Worm (Caenorhabditis elegans) whole organism, L4 larva: ENCODE data around the gene math-33.
A peak's percentile ranks its signal among the peaks of the same experiment; 100 is the strongest.

Source experiments
- hlh-30 ChIP-seq: sonication (generic microtip); optimal IDR thresholded peaks from 2 replicates; lab custom pipeline; 2017; ENCODE audit warnings: antibody characterized with exemption, mild to moderate bottlenecking, missing genetic modification characterization, missing compliant biosample characterization; ENCODE audit not compliant: insufficient read depth
- lin-13 ChIP-seq: fragments of 150-350 bp; optimal IDR thresholded peaks from 2 replicates; lab custom pipeline; 2014; ENCODE audit warnings: missing biosample characterization, missing genetic modification reagents, missing genetic modification characterization
- skn-1 ChIP-seq: fragments of 150-350 bp; optimal IDR thresholded peaks from 2 replicates; lab custom pipeline; 2014; ENCODE audit warnings: missing biosample characterization, missing genetic modification characterization

DNA sequence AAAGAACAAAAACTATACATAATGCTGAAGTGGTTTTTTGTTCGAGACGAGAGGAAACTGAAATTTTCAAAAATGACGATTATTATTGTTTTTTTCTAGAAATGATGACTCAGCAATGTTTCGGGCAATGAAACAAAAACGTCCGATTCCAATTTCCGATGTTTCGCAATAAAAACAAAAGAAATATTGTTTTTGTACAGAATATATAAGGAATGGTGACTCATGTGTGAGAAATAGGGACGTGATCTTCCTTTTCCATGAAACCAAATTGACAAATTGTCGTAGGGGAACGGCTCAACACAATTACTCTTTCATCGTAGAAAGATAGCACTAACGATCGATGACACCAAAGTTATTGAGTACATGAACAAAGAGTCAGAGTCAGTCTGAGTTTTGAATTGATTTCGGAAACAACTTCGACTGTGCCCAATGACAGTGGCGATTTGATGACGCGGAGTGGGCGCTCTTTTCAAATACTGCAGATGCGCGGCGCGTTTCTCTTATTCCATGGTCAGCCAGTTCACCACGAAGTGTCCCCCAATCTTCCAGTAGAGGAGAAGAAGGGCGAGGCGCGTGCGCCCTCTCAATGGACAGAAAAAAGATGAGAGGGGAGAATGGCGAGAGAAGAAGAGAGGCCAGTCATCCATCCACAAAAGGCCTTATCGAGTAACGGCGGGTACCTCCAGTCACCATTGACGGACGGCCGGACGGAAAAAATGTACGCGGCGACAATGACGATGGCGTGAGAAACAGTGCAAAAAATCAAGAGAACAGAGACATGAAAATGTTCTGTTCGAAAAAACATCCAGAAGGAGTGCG is 38.3 kb upstream of the math-33 start:
- TF ChIP-seq lin-13 (GFP tag; lab: Kevin White, UChicago) (no peak), skn-1 (tag; lab: Kevin White, UChicago) (no peak), hlh-30 (tag; lab: Kevin White, UChicago) (peak; percentile 65)
